Fruit fly (Drosophila melanogaster) whole organism, prepupa: ENCODE measurements around the gene CG32187.

Experiments used
- Blimp-1 ChIP-seq: fragments of 200-800 bp; sonication (Bioruptor generic); optimal IDR thresholded peaks from 3 replicates; lab custom pipeline; 2017; ENCODE audit warnings: missing biosample characterization, missing genetic modification characterization, mild to moderate bottlenecking, moderate library complexity, missing genetic modification reagents
- CG11294 ChIP-seq: fragments of 200-800 bp; sonication (Bioruptor generic); IDR thresholded peaks from 2 replicates; pipeline ENCODE4 v1.3.6; 2022; ENCODE audit warnings: missing biosample characterization, missing genetic modification characterization
- CG11762 ChIP-seq: fragments of 200-800 bp; sonication (Bioruptor generic); optimal IDR thresholded peaks from 3 replicates; lab custom pipeline; 2016; ENCODE audit warnings: missing biosample characterization, missing genetic modification characterization; ENCODE audit not compliant: insufficient read depth
- CG1621 ChIP-seq: fragments of 200-800 bp; sonication (Bioruptor generic); optimal IDR thresholded peaks from 3 replicates; lab custom pipeline; 2018; ENCODE audit warnings: missing biosample characterization, mild to moderate bottlenecking, missing genetic modification characterization
- CG31627 ChIP-seq: fragments of 200-800 bp; sonication (Bioruptor generic); optimal IDR thresholded peaks from 3 replicates; lab custom pipeline; 2016; ENCODE audit warnings: missing biosample characterization, missing genetic modification characterization
- CG3919 ChIP-seq: fragments of 200-800 bp; sonication (Bioruptor generic); optimal IDR thresholded peaks from 3 replicates; lab custom pipeline; 2016; ENCODE audit warnings: missing biosample characterization, missing genetic modification characterization
- CG6163 ChIP-seq: fragments of 200-800 bp; sonication (Bioruptor generic); IDR thresholded peaks from 3 replicates; pipeline ENCODE4 v1.3.6; 2022; ENCODE audit warnings: missing biosample characterization, missing genetic modification characterization
- CG8319 ChIP-seq: fragments of 200-800 bp; sonication (Bioruptor generic); optimal IDR thresholded peaks from 3 replicates; lab custom pipeline; 2016; ENCODE audit warnings: missing biosample characterization, missing genetic modification characterization
- Gug ChIP-seq: fragments of 200-800 bp; sonication (Bioruptor generic); IDR thresholded peaks from 2 replicates; pipeline ENCODE4 v1.3.6; 2022; ENCODE audit warnings: missing biosample characterization, missing genetic modification characterization
- Sox15 ChIP-seq: fragments of 200-800 bp; sonication (Bioruptor generic); optimal IDR thresholded peaks from 3 replicates; lab custom pipeline; 2016; ENCODE audit warnings: missing biosample characterization, missing genetic modification characterization
- cyc ChIP-seq: fragments of 200-800 bp; sonication (Bioruptor generic); optimal IDR thresholded peaks from 3 replicates; lab custom pipeline; 2016; ENCODE audit warnings: missing biosample characterization, missing genetic modification characterization
- net ChIP-seq: fragments of 200-800 bp; sonication (Bioruptor generic); optimal IDR thresholded peaks from 3 replicates; lab custom pipeline; 2016; ENCODE audit warnings: missing biosample characterization, missing genetic modification characterization

DNA sequence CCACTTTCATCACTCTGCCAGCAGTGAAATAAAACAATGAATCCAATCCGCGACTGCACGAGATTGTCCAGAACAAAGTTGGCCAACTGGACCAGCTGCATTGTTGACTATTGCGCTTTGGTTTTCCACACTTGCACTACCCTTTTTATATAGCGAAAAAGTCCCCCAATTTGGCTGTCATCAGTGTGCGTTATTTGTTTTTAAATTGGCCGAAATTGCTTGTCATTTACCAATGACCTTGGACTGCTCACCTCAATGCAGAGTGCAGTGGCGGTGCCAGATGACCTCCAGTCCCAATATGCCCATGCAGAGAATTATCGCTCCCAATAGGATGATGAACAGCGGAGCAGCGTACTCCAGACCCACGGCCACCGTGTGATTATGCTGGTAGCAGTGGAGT is 11.7 kb upstream of the CG32187 start, which contains the start of gene Ir75a:
- no peak for TF ChIP-seq Sox15 (GFP tag; lab: Kevin White, UChicago)
- no peak for TF ChIP-seq CG6163 (GFP tag; lab: Robert Waterston, UW)
- TF ChIP-seq CG8319 (GFP tag; lab: Kevin White, UChicago), result no peak
- TF ChIP-seq Blimp-1 (GFP tag; lab: Kevin White, UChicago), result no peak
- no peak for TF ChIP-seq CG11294
- TF ChIP-seq CG3919, result no peak
- no peak for TF ChIP-seq cyc
- TF ChIP-seq CG11762 (GFP tag; lab: Kevin White, UChicago), result no peak
- TF ChIP-seq Gug (GFP tag; lab: Robert Waterston, UW), result no peak
- no peak for TF ChIP-seq CG31627 (GFP tag; lab: Kevin White, UChicago)
- TF ChIP-seq net, result no peak
- TF ChIP-seq CG1621, result no peak
